Fruit fly (Drosophila melanogaster) whole organism, wandering third instar larva: ENCODE measurements around the gene AlaRS.
A peak's percentile ranks its signal among the peaks of the same experiment; 100 is the strongest.

Experiments used
- Abd-B ChIP-seq: fragments of >200 bp; optimal IDR thresholded peaks from 2 replicates; lab custom pipeline; 2017; ENCODE audit warnings: missing biosample characterization, missing genetic modification characterization
- CG32264 ChIP-seq: fragments of 200-800 bp; sonication (Bioruptor generic); optimal IDR thresholded peaks from 2 replicates; lab custom pipeline; 2016; ENCODE audit warnings: missing biosample characterization, missing genetic modification characterization
- CG9705 ChIP-seq: fragments of 200-800 bp; sonication (Bioruptor generic); optimal IDR thresholded peaks from 2 replicates; lab custom pipeline; 2018; ENCODE audit warnings: missing biosample characterization, mild to moderate bottlenecking, missing genetic modification characterization
- CrebA ChIP-seq: fragments of 200-800 bp; sonication (Bioruptor generic); optimal IDR thresholded peaks from 2 replicates; lab custom pipeline; 2016; ENCODE audit warnings: missing biosample characterization, mild to moderate bottlenecking, missing genetic modification characterization, borderline replicate concordance
- Dfd ChIP-seq: fragments of >200 bp; optimal IDR thresholded peaks from 2 replicates; lab custom pipeline; 2017; ENCODE audit warnings: missing biosample characterization, missing genetic modification characterization
- Dif ChIP-seq: fragments of 200-275, 200-300 bp; sonication (Bioruptor generic); optimal IDR thresholded peaks from 2 replicates; lab custom pipeline; 2018; ENCODE audit warnings: missing biosample characterization, missing genetic modification characterization; ENCODE audit not compliant: partially characterized antibody
- GATAd ChIP-seq: sonication (Bioruptor generic); optimal IDR thresholded peaks from 2 replicates; lab custom pipeline; 2016; ENCODE audit warnings: missing biosample characterization, missing genetic modification characterization
- HLH106 ChIP-seq: fragments of 200-800 bp; optimal IDR thresholded peaks from 3 replicates; lab custom pipeline; 2019; ENCODE audit warnings: missing biosample characterization, mild to moderate bottlenecking, missing genetic modification characterization, moderate library complexity
- Hnf4 ChIP-seq: fragments of 200-800 bp; sonication (Bioruptor generic); optimal IDR thresholded peaks from 2 replicates; lab custom pipeline; 2016; ENCODE audit warnings: missing biosample characterization, mild to moderate bottlenecking, missing genetic modification characterization
- Hr78 ChIP-seq: fragments of >200 bp; optimal IDR thresholded peaks from 2 replicates; lab custom pipeline; 2017; ENCODE audit warnings: missing biosample characterization, missing genetic modification characterization
- Hr83 ChIP-seq: fragments of 200-300 bp; sonication (Bioruptor generic); optimal IDR thresholded peaks from 2 replicates; lab custom pipeline; 2016; ENCODE audit warnings: missing biosample characterization, mild to moderate bottlenecking, missing genetic modification characterization, moderate library complexity; ENCODE audit not compliant: poor library complexity, severe bottlenecking
- Jra ChIP-seq: sonication (Bioruptor generic); optimal IDR thresholded peaks from 2 replicates; lab custom pipeline; 2016; ENCODE audit warnings: missing biosample characterization, missing genetic modification characterization
- Mio ChIP-seq: sonication (Bioruptor generic); optimal IDR thresholded peaks from 2 replicates; lab custom pipeline; 2016; ENCODE audit warnings: missing biosample characterization, missing genetic modification characterization
- Myc ChIP-seq: fragments of >200 bp; optimal IDR thresholded peaks from 2 replicates; lab custom pipeline; 2017
- N ChIP-seq: fragments of >200 bp; optimal IDR thresholded peaks from 2 replicates; lab custom pipeline; 2018; ENCODE audit warnings: missing biosample characterization, missing external identifiers, missing genetic modification characterization
- OdsH ChIP-seq: fragments of 200-800 bp; sonication (Bioruptor generic); optimal IDR thresholded peaks from 2 replicates; lab custom pipeline; 2016; ENCODE audit warnings: missing biosample characterization, mild to moderate bottlenecking, missing genetic modification characterization
- Rel ChIP-seq, 2 experiments: fragments of 200-800 bp; sonication (Bioruptor generic) in 1 of 2; optimal IDR thresholded peaks; 2 replicates in 1 of 2; 3 replicates in 1 of 2; lab custom pipeline; 2016 to 2019; ENCODE audit warnings: mild to moderate bottlenecking in 2 of 2, missing biosample characterization in 2 of 2, missing genetic modification characterization in 2 of 2, moderate library complexity in 1 of 2
- Sp1 ChIP-seq: fragments of 200-800 bp; sonication (Bioruptor generic); optimal IDR thresholded peaks from 3 replicates; lab custom pipeline; 2019; ENCODE audit warnings: missing biosample characterization, mild to moderate bottlenecking, missing genetic modification characterization, moderate library complexity
- Vsx2 ChIP-seq: fragments of 200-300, 225-300 bp; sonication (Bioruptor generic); optimal IDR thresholded peaks from 2 replicates; lab custom pipeline; 2018; ENCODE audit warnings: missing biosample characterization, missing genetic modification characterization; ENCODE audit not compliant: partially characterized antibody
- br ChIP-seq: fragments of 200-800 bp; sonication (Bioruptor generic); optimal IDR thresholded peaks from 2 replicates; lab custom pipeline; 2016; ENCODE audit warnings: missing biosample characterization, missing genetic modification characterization
- brk ChIP-seq: fragments of 200-800 bp; sonication (Bioruptor generic); optimal IDR thresholded peaks from 2 replicates; lab custom pipeline; 2016; ENCODE audit warnings: missing biosample characterization, mild to moderate bottlenecking, missing genetic modification characterization
- dl ChIP-seq, 2 experiments: fragments of 175-275, 200-275 bp in 1 of 2; fragments of 200-275 bp in 1 of 2; sonication (Bioruptor generic); optimal IDR thresholded peaks; lab custom pipeline; 2018; ENCODE audit warnings: mild to moderate bottlenecking in 2 of 2, missing biosample characterization in 2 of 2, missing genetic modification characterization in 2 of 2, moderate library complexity in 2 of 2; ENCODE audit not compliant: partially characterized antibody in 2 of 2, insufficient read depth in 1 of 2
- dmrt93B ChIP-seq: fragments of 200-800 bp; sonication (Bioruptor generic); optimal IDR thresholded peaks from 2 replicates; lab custom pipeline; 2018; ENCODE audit warnings: missing biosample characterization, mild to moderate bottlenecking, missing genetic modification characterization
- dsf ChIP-seq: sonication (Bioruptor generic); optimal IDR thresholded peaks from 2 replicates; lab custom pipeline; 2016; ENCODE audit warnings: missing biosample characterization, missing genetic modification characterization, borderline replicate concordance
- ey ChIP-seq: fragments of 200-800 bp; sonication (Bioruptor generic); optimal IDR thresholded peaks from 2 replicates; lab custom pipeline; 2016; ENCODE audit warnings: missing biosample characterization, missing genetic modification characterization
- foxo ChIP-seq, 2 experiments: fragments of 200-800 bp; sonication (Bioruptor generic); optimal IDR thresholded peaks; 2 replicates in 1 of 2; 3 replicates in 1 of 2; lab custom pipeline; 2016 to 2017; ENCODE audit warnings: missing biosample characterization in 2 of 2, missing genetic modification characterization in 2 of 2
- fru ChIP-seq: fragments of 200-800 bp; sonication (Bioruptor generic); optimal IDR thresholded peaks from 3 replicates; lab custom pipeline; 2016; ENCODE audit warnings: missing biosample characterization, mild to moderate bottlenecking, missing genetic modification characterization
- h ChIP-seq: fragments of 200-800 bp; sonication (Bioruptor generic); optimal IDR thresholded peaks from 3 replicates; lab custom pipeline; 2016; ENCODE audit warnings: missing biosample characterization, mild to moderate bottlenecking, missing genetic modification characterization
- jim ChIP-seq: fragments of 175-275, 200-325 bp; sonication (Bioruptor generic); optimal IDR thresholded peaks from 2 replicates; lab custom pipeline; 2016; ENCODE audit warnings: missing biosample characterization, mild to moderate bottlenecking, missing genetic modification characterization
- lola ChIP-seq: fragments of >200 bp; optimal IDR thresholded peaks from 2 replicates; lab custom pipeline; 2017; ENCODE audit warnings: missing biosample characterization, missing genetic modification characterization
- pan ChIP-seq: fragments of >200 bp; optimal IDR thresholded peaks from 2 replicates; lab custom pipeline; 2017
- psq ChIP-seq: fragments of 200-800 bp; sonication (Bioruptor generic); optimal IDR thresholded peaks from 3 replicates; lab custom pipeline; 2017; ENCODE audit warnings: missing biosample characterization, mild to moderate bottlenecking, missing genetic modification characterization, moderate library complexity
- rgr ChIP-seq: fragments of 200-800 bp; sonication (Bioruptor generic); optimal IDR thresholded peaks from 3 replicates; lab custom pipeline; 2016; ENCODE audit warnings: missing biosample characterization, mild to moderate bottlenecking, missing genetic modification characterization
- sage ChIP-seq: fragments of 200-800 bp; sonication (Bioruptor generic); optimal IDR thresholded peaks from 2 replicates; lab custom pipeline; 2016; ENCODE audit warnings: missing biosample characterization, mild to moderate bottlenecking, missing genetic modification characterization
- sv ChIP-seq: fragments of 200-800 bp; sonication (Bioruptor generic); optimal IDR thresholded peaks from 3 replicates; lab custom pipeline; 2016; ENCODE audit warnings: missing biosample characterization, missing genetic modification characterization
- tai ChIP-seq: sonication (Bioruptor generic); optimal IDR thresholded peaks from 2 replicates; lab custom pipeline; 2016; ENCODE audit warnings: missing biosample characterization, missing genetic modification characterization
- usp ChIP-seq: fragments of >200 bp; optimal IDR thresholded peaks from 2 replicates; lab custom pipeline; 2017; ENCODE audit warnings: missing biosample characterization, missing genetic modification characterization
- woc ChIP-seq: sonication (Bioruptor generic); optimal IDR thresholded peaks from 2 replicates; lab custom pipeline; 2016; ENCODE audit warnings: missing biosample characterization, mild to moderate bottlenecking, missing genetic modification characterization

The AlaRS gene

DNA sequence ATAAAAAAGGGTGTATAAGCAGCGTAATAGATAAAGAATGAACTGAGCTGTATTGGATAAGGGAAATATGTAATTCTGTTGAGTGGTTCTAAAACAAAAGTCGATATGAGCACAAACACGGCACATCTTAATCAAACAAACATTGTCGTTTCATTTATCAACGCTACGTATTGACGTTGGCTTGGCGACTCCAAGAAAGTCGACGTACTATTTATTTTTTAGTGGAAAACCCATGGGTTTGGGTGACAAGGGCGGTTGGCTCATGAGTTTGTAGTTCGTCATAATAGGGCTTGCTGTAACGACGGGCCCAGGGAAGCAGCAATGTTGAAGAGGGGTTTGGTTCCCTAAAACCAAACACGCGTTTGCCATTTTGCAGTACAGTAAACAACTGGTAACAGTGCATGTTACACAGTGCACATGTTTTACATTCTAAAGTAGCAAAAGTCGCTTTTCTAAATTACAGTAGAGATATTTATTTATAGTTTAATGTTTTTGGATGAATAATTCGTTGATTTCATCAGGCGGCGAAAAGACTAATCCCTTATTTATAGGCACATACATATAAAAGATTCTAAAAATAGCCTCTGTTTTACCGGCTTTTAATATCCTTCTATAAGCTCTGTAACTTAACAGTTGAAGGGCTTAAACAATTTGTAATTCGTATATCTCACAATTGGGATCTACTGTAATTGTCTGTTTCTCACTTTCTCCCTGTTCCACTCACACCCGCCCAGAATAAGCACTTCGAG, 20.2 kb downstream of the AlaRS start:
- TF ChIP-seq Mio (GFP tag; lab: Kevin White, UChicago): no peak
- no peak for TF ChIP-seq sage (GFP tag; lab: Kevin White, UChicago)
- no peak for TF ChIP-seq sv (GFP tag; lab: Kevin White, UChicago)
- no peak for TF ChIP-seq CG32264
- no peak for TF ChIP-seq lola (GFP tag; lab: Kevin White, UChicago)
- no peak for TF ChIP-seq brk
- no peak for TF ChIP-seq tai (GFP tag; lab: Kevin White, UChicago)
- TF ChIP-seq foxo (GFP tag; optimal IDR thresholded peaks at IDR 0.05; lab: Kevin White, UChicago): peak in 1 of 2 experiments; percentile 49
- no peak for TF ChIP-seq dsf (GFP tag; lab: Kevin White, UChicago)
- TF ChIP-seq Hr78 (GFP tag; lab: Kevin White, UChicago): no peak
- no peak for TF ChIP-seq Vsx2 (GFP tag; lab: Kevin White, UChicago)
- TF ChIP-seq OdsH (GFP tag; lab: Kevin White, UChicago): peak; percentile 36
- no peak for TF ChIP-seq Rel (GFP tag; optimal IDR thresholded peaks at IDR 0.05; lab: Kevin White, UChicago)
- no peak for TF ChIP-seq Rel (tag; optimal IDR thresholded peaks at IDR 0.05; lab: Kevin White, UChicago)
- TF ChIP-seq CrebA (GFP tag; lab: Kevin White, UChicago): no peak
- peak; percentile 75 for TF ChIP-seq fru (GFP tag; lab: Kevin White, UChicago)
- no peak for TF ChIP-seq Dif (GFP tag; lab: Kevin White, UChicago)
- peak; percentile 17 for TF ChIP-seq rgr (GFP tag; lab: Kevin White, UChicago)
- peak; percentile 46 for TF ChIP-seq br (GFP tag; lab: Kevin White, UChicago)
- no peak for TF ChIP-seq Hr83 (GFP tag; lab: Kevin White, UChicago)
- TF ChIP-seq dmrt93B (GFP tag; lab: Kevin White, UChicago): peak; percentile 28
- TF ChIP-seq GATAd (GFP tag; lab: Kevin White, UChicago): no peak
- TF ChIP-seq Sp1 (GFP tag; lab: Kevin White, UChicago): peak; percentile 33
- peak; percentile 59 for TF ChIP-seq psq (GFP tag; lab: Kevin White, UChicago)
- peak; percentile 1 for TF ChIP-seq Hnf4 (GFP tag; lab: Kevin White, UChicago)
- TF ChIP-seq jim (GFP tag; lab: Kevin White, UChicago): no peak
- no peak for TF ChIP-seq Jra (GFP tag; lab: Kevin White, UChicago)
- no peak for TF ChIP-seq Myc (lab: Kevin White, UChicago)
- TF ChIP-seq HLH106: peak; percentile 59
- peak; percentile 64 for TF ChIP-seq ey (GFP tag; lab: Kevin White, UChicago)
- no peak for TF ChIP-seq usp (GFP tag; lab: Kevin White, UChicago)
- TF ChIP-seq h (GFP tag; lab: Kevin White, UChicago): peak; percentile 70
- TF ChIP-seq CG9705 (GFP tag; lab: Kevin White, UChicago): peak; percentile 7
- peak; percentile 35 for TF ChIP-seq woc
- TF ChIP-seq N: no peak
- TF ChIP-seq Dfd (GFP tag; lab: Kevin White, UChicago): no peak
- TF ChIP-seq Abd-B: no peak
- TF ChIP-seq pan (lab: Kevin White, UChicago): no peak
- no peak for TF ChIP-seq dl (GFP tag; optimal IDR thresholded peaks at IDR 0.05; lab: Kevin White, UChicago; ENCODE audit: insufficient read depth in 1 of 2, partially characterized antibody in 2 of 2)

DNA sequence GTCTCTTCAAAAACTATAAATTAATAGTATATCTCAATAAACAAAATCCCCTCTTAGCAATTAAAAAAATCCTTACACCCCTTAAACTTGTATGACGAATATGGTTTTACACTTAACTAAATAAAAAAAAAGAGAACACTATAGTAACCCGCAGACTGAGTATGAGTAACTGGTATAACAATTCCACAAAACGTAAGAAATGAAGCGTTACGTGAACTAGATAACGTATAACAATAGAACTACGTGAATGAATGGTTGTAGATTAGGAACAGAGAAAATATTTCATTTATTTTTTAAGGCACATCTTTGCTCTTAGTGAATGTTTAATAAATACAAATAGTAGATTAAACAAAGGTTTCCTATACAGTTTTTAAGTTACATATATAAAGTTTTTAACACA, 26.1 kb downstream of the AlaRS start:
- no peak for TF ChIP-seq br (GFP tag; lab: Kevin White, UChicago)
- no peak for TF ChIP-seq rgr (GFP tag; lab: Kevin White, UChicago)
- TF ChIP-seq Mio (GFP tag; lab: Kevin White, UChicago): no peak
- no peak for TF ChIP-seq fru (GFP tag; lab: Kevin White, UChicago)
- TF ChIP-seq Jra (GFP tag; lab: Kevin White, UChicago): no peak
- no peak for TF ChIP-seq OdsH (GFP tag; lab: Kevin White, UChicago)
- TF ChIP-seq psq (GFP tag; lab: Kevin White, UChicago): no peak
- TF ChIP-seq woc: no peak
- TF ChIP-seq usp (GFP tag; lab: Kevin White, UChicago): no peak
- TF ChIP-seq Myc (lab: Kevin White, UChicago): no peak
- no peak for TF ChIP-seq Dif (GFP tag; lab: Kevin White, UChicago)
- TF ChIP-seq brk: no peak
- TF ChIP-seq CrebA (GFP tag; lab: Kevin White, UChicago): no peak
- TF ChIP-seq pan (lab: Kevin White, UChicago): no peak
- TF ChIP-seq dl (GFP tag; optimal IDR thresholded peaks at IDR 0.05; lab: Kevin White, UChicago; ENCODE audit: insufficient read depth in 1 of 2, partially characterized antibody in 2 of 2): no peak
- TF ChIP-seq sage (GFP tag; lab: Kevin White, UChicago): no peak
- no peak for TF ChIP-seq Rel (GFP tag; optimal IDR thresholded peaks at IDR 0.05; lab: Kevin White, UChicago)
- no peak for TF ChIP-seq Rel (tag; optimal IDR thresholded peaks at IDR 0.05; lab: Kevin White, UChicago)
- TF ChIP-seq Hnf4 (GFP tag; lab: Kevin White, UChicago): no peak
